Worm (Caenorhabditis elegans) whole organism, late embryonic: ENCODE data around the gene cdh-9.

Source experiments
- C38D4.7 ChIP-seq: fragments of 200-800 bp; sonication (Bioruptor generic); optimal IDR thresholded peaks from 2 replicates; lab custom pipeline; 2018; ENCODE audit warnings: mild to moderate bottlenecking, missing genetic modification characterization, moderate library complexity, missing compliant biosample characterization
- F13H6.1 ChIP-seq: sonication (generic microtip); optimal IDR thresholded peaks from 2 replicates; lab custom pipeline; 2016; ENCODE audit warnings: missing genetic modification characterization, missing compliant biosample characterization
- K09A11.1 ChIP-seq: sonication (generic microtip); optimal IDR thresholded peaks from 2 replicates; lab custom pipeline; 2017; ENCODE audit warnings: antibody characterized with exemption, mild to moderate bottlenecking, missing genetic modification characterization, missing compliant biosample characterization; ENCODE audit not compliant: insufficient read depth
- T23F11.4 ChIP-seq: fragments of 200-800 bp; sonication (Bioruptor generic); optimal IDR thresholded peaks from 2 replicates; lab custom pipeline; 2018; ENCODE audit warnings: mild to moderate bottlenecking, missing genetic modification characterization, missing compliant biosample characterization
- Y22D7AL.16 ChIP-seq: sonication (generic microtip); optimal IDR thresholded peaks from 2 replicates; lab custom pipeline; 2016; ENCODE audit warnings: missing genetic modification characterization, missing compliant biosample characterization
- ahr-1 ChIP-seq: sonication (generic microtip); optimal IDR thresholded peaks from 2 replicates; lab custom pipeline; 2016; ENCODE audit warnings: missing genetic modification characterization, missing compliant biosample characterization
- ama-1 ChIP-seq: fragments of 150-350 bp; optimal IDR thresholded peaks from 2 replicates; lab custom pipeline; 2014
- ceh-14 ChIP-seq: sonication (generic microtip); optimal IDR thresholded peaks from 2 replicates; lab custom pipeline; 2016; ENCODE audit warnings: missing genotype, missing genetic modification characterization, missing compliant biosample characterization
- ceh-19 ChIP-seq: fragments of 200-800 bp; sonication (Bioruptor generic); optimal IDR thresholded peaks from 2 replicates; lab custom pipeline; 2018; ENCODE audit warnings: mild to moderate bottlenecking, missing genetic modification characterization, missing compliant biosample characterization
- ceh-22 ChIP-seq: sonication (generic microtip); optimal IDR thresholded peaks from 2 replicates; lab custom pipeline; 2017; ENCODE audit warnings: missing biosample characterization, missing genetic modification characterization
- ceh-24 ChIP-seq: sonication (generic microtip); optimal IDR thresholded peaks from 2 replicates; lab custom pipeline; 2016; ENCODE audit warnings: mild to moderate bottlenecking, missing genetic modification characterization, missing compliant biosample characterization
- ceh-30 ChIP-seq: fragments of 150-350 bp; optimal IDR thresholded peaks from 2 replicates; lab custom pipeline; 2014; ENCODE audit warnings: missing biosample characterization, missing genetic modification characterization
- ceh-34 ChIP-seq: sonication (generic microtip); optimal IDR thresholded peaks from 2 replicates; lab custom pipeline; 2016; ENCODE audit warnings: mild to moderate bottlenecking, missing genetic modification characterization, missing compliant biosample characterization
- ceh-45 ChIP-seq: fragments of 200-800 bp; sonication (Bioruptor generic); IDR thresholded peaks from 2 replicates; pipeline ENCODE4 v1.3.6; 2022; ENCODE audit warnings: missing genetic modification reagents, missing genetic modification characterization, missing compliant biosample characterization
- ceh-48 ChIP-seq: sonication (generic microtip); optimal IDR thresholded peaks from 2 replicates; lab custom pipeline; 2016; ENCODE audit warnings: missing genetic modification characterization, inconsistent platforms, missing compliant biosample characterization
- ceh-6 ChIP-seq: fragments of 200-800 bp; sonication (Bioruptor generic); optimal IDR thresholded peaks from 2 replicates; lab custom pipeline; 2018; ENCODE audit warnings: mild to moderate bottlenecking, missing genetic modification characterization, missing compliant biosample characterization
- ceh-9 ChIP-seq: sonication (generic microtip); optimal IDR thresholded peaks from 2 replicates; lab custom pipeline; 2016; ENCODE audit warnings: mild to moderate bottlenecking, missing genetic modification characterization, inconsistent platforms, missing compliant biosample characterization
- che-1 ChIP-seq: sonication (generic microtip); optimal IDR thresholded peaks from 2 replicates; lab custom pipeline; 2016; ENCODE audit warnings: mild to moderate bottlenecking, missing genetic modification characterization, missing compliant biosample characterization
- dmd-4 ChIP-seq: sonication (generic microtip); optimal IDR thresholded peaks from 2 replicates; lab custom pipeline; 2016; ENCODE audit warnings: borderline replicate concordance, missing genetic modification characterization, missing compliant biosample characterization
- dve-1 ChIP-seq: sonication (generic microtip); optimal IDR thresholded peaks from 2 replicates; lab custom pipeline; 2017; ENCODE audit warnings: antibody characterized with exemption, mild to moderate bottlenecking, missing genetic modification characterization, missing compliant biosample characterization
- elt-4 ChIP-seq: sonication (generic microtip); optimal IDR thresholded peaks from 2 replicates; lab custom pipeline; 2016; ENCODE audit warnings: missing genetic modification characterization, missing compliant biosample characterization
- ets-4 ChIP-seq: sonication (generic microtip); optimal IDR thresholded peaks from 2 replicates; lab custom pipeline; 2016; ENCODE audit warnings: missing genetic modification characterization, missing compliant biosample characterization
- eyg-1 ChIP-seq: sonication (generic microtip); optimal IDR thresholded peaks from 2 replicates; lab custom pipeline; 2016; ENCODE audit warnings: missing genotype, missing genetic modification characterization, missing compliant biosample characterization
- fax-1 ChIP-seq: sonication (generic microtip); optimal IDR thresholded peaks from 2 replicates; lab custom pipeline; 2016; ENCODE audit warnings: missing genotype, missing genetic modification characterization, missing compliant biosample characterization
- fkh-6 ChIP-seq: sonication (generic microtip); optimal IDR thresholded peaks from 2 replicates; lab custom pipeline; 2016; ENCODE audit warnings: missing genetic modification characterization, missing compliant biosample characterization
- gmeb-2 ChIP-seq: sonication (generic microtip); optimal IDR thresholded peaks from 2 replicates; lab custom pipeline; 2016; ENCODE audit warnings: missing genetic modification characterization, inconsistent platforms, missing compliant biosample characterization
- hlh-13 ChIP-seq: fragments of 200-800 bp; sonication (Bioruptor generic); optimal IDR thresholded peaks from 2 replicates; lab custom pipeline; 2018; ENCODE audit warnings: mild to moderate bottlenecking, missing genetic modification characterization, missing compliant biosample characterization
- hlh-15 ChIP-seq: sonication (generic microtip); optimal IDR thresholded peaks from 2 replicates; lab custom pipeline; 2016; ENCODE audit warnings: missing genetic modification characterization, missing compliant biosample characterization
- hlh-30 ChIP-seq: sonication (generic microtip); optimal IDR thresholded peaks from 2 replicates; lab custom pipeline; 2017; ENCODE audit warnings: antibody characterized with exemption, missing genetic modification characterization, missing compliant biosample characterization; ENCODE audit not compliant: insufficient read depth
- hlh-6 ChIP-seq: sonication (generic microtip); optimal IDR thresholded peaks from 2 replicates; lab custom pipeline; 2016; ENCODE audit warnings: missing genotype, missing genetic modification characterization, missing compliant biosample characterization
- hlh-8 ChIP-seq: sonication (generic microtip); optimal IDR thresholded peaks from 2 replicates; lab custom pipeline; 2016; ENCODE audit warnings: missing genotype, missing genetic modification characterization, missing compliant biosample characterization
- lim-6 ChIP-seq: sonication (generic microtip); optimal IDR thresholded peaks from 2 replicates; lab custom pipeline; 2016; ENCODE audit warnings: missing genetic modification characterization, missing compliant biosample characterization
- madf-2 ChIP-seq: sonication (generic microtip); optimal IDR thresholded peaks from 2 replicates; lab custom pipeline; 2017; ENCODE audit warnings: missing genetic modification characterization, missing compliant biosample characterization
- mec-3 ChIP-seq: sonication (generic microtip); optimal IDR thresholded peaks from 2 replicates; lab custom pipeline; 2016; ENCODE audit warnings: borderline replicate concordance, missing genetic modification characterization, missing compliant biosample characterization
- nhr-11 ChIP-seq: fragments of 150-350 bp; optimal IDR thresholded peaks from 2 replicates; lab custom pipeline; 2014; ENCODE audit warnings: missing biosample characterization, missing genetic modification characterization
- nhr-232 ChIP-seq: sonication (generic microtip); optimal IDR thresholded peaks from 2 replicates; lab custom pipeline; 2016; ENCODE audit warnings: missing genetic modification characterization, missing compliant biosample characterization
- npax-4 ChIP-seq: sonication (generic microtip); optimal IDR thresholded peaks from 2 replicates; lab custom pipeline; 2016; ENCODE audit warnings: missing genetic modification characterization, missing compliant biosample characterization
- odd-2 ChIP-seq: sonication (generic microtip); optimal IDR thresholded peaks from 2 replicates; lab custom pipeline; 2017; ENCODE audit warnings: antibody characterized with exemption, mild to moderate bottlenecking, missing genetic modification characterization, missing compliant biosample characterization
- pat-9 ChIP-seq: fragments of 200-800 bp; sonication (Bioruptor generic); optimal IDR thresholded peaks from 2 replicates; lab custom pipeline; 2018; ENCODE audit warnings: mild to moderate bottlenecking, missing genetic modification characterization, moderate library complexity, missing compliant biosample characterization
- pax-1 ChIP-seq: fragments of 150-350 bp; optimal IDR thresholded peaks from 2 replicates; lab custom pipeline; 2014; ENCODE audit warnings: missing biosample characterization, missing genetic modification characterization
- pha-2 ChIP-seq: sonication (generic microtip); optimal IDR thresholded peaks from 2 replicates; lab custom pipeline; 2017; ENCODE audit warnings: mild to moderate bottlenecking, missing genetic modification characterization, missing compliant biosample characterization
- pros-1 ChIP-seq: fragments of 150-350 bp; optimal IDR thresholded peaks from 2 replicates; lab custom pipeline; 2014; ENCODE audit warnings: missing biosample characterization, missing genetic modification reagents, missing genetic modification characterization
- ref-2 ChIP-seq: sonication (generic microtip); optimal IDR thresholded peaks from 2 replicates; lab custom pipeline; 2016; ENCODE audit warnings: missing genetic modification characterization, missing compliant biosample characterization
- rnt-1 ChIP-seq: sonication (generic microtip); optimal IDR thresholded peaks from 2 replicates; lab custom pipeline; 2016; ENCODE audit warnings: missing genetic modification characterization, missing compliant biosample characterization
- sdc-2 ChIP-seq: sonication (generic microtip); optimal IDR thresholded peaks from 2 replicates; lab custom pipeline; 2016; ENCODE audit warnings: missing genotype, missing genetic modification characterization, missing compliant biosample characterization
- sox-2 ChIP-seq: fragments of 200-800 bp; sonication (Bioruptor generic); IDR thresholded peaks from 2 replicates; pipeline ENCODE4 v1.3.6; 2022; ENCODE audit warnings: missing genetic modification reagents, missing genetic modification characterization, missing compliant biosample characterization
- sox-4 ChIP-seq: sonication (generic microtip); optimal IDR thresholded peaks from 2 replicates; lab custom pipeline; 2017; ENCODE audit warnings: mild to moderate bottlenecking, missing genetic modification characterization, inconsistent platforms, missing compliant biosample characterization
- syd-9 ChIP-seq: sonication (generic microtip); optimal IDR thresholded peaks from 2 replicates; lab custom pipeline; 2016; ENCODE audit warnings: mild to moderate bottlenecking, missing genetic modification characterization, moderate library complexity, missing compliant biosample characterization
- tbx-2 ChIP-seq: sonication (generic microtip); optimal IDR thresholded peaks from 2 replicates; lab custom pipeline; 2016; ENCODE audit warnings: missing genetic modification characterization, missing compliant biosample characterization
- tbx-7 ChIP-seq: sonication (generic microtip); optimal IDR thresholded peaks from 2 replicates; lab custom pipeline; 2016; ENCODE audit warnings: missing genotype, missing genetic modification characterization, missing compliant biosample characterization
- unc-3 ChIP-seq, 2 experiments: fragments of 200-800 bp in 1 of 2; sonication (Bioruptor generic) in 1 of 2; sonication (generic microtip) in 1 of 2; conservative IDR thresholded peaks in 1 of 2; optimal IDR thresholded peaks in 1 of 2; 2 replicates each; pipeline versions ENCODE4 v1.3.6 to Lab custom; 2016 to 2022; ENCODE audit warnings: missing compliant biosample characterization in 2 of 2, missing genetic modification characterization in 2 of 2, missing genetic modification reagents in 1 of 2
- unc-42 ChIP-seq: sonication (generic microtip); optimal IDR thresholded peaks from 2 replicates; lab custom pipeline; 2016; ENCODE audit warnings: missing genotype, missing genetic modification characterization, missing compliant biosample characterization
- zip-5 ChIP-seq: sonication (generic microtip); optimal IDR thresholded peaks from 2 replicates; lab custom pipeline; 2016; ENCODE audit warnings: missing genetic modification characterization, missing compliant biosample characterization

cdh-9 gene

DNA sequence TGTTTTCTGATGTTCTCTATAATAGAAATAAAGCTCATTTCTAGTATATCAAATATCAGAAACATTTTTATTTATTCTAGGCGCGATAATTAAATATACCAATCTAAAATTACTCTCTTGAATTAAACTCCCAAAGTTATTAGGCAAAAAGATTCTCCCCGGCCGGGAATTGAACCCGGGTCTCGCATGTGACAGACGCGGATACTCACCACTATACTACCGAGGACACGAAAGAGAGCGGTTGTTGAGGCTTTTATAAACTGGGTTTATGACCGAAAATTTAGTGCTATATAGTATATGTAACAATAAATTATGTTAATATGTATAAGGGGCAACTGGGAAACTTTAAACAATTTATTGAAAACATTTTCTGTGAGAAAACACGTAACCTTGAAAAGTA lies 9.5 kb downstream of the cdh-9 start:
- TF ChIP-seq rnt-1 (tag; lab: Kevin White, UChicago) = peak; percentile 16
- TF ChIP-seq sdc-2 (tag; lab: Kevin White, UChicago) = peak; percentile 37
- peak; percentile 8 for TF ChIP-seq zip-5
- TF ChIP-seq C38D4.7 (GFP tag; lab: Kevin White, UChicago) = peak; percentile 45
- peak; percentile 9 for TF ChIP-seq unc-42 (tag; lab: Kevin White, UChicago)
- peak; percentile 45 for TF ChIP-seq fkh-6 (tag; lab: Kevin White, UChicago)
- TF ChIP-seq hlh-8 (tag; lab: Kevin White, UChicago) = peak; percentile 34
- TF ChIP-seq K09A11.1 (tag; lab: Kevin White, UChicago) = peak; percentile 55
- no peak for TF ChIP-seq nhr-11 (tag; lab: Kevin White, UChicago)
- TF ChIP-seq ets-4 = no peak
- TF ChIP-seq pax-1 = no peak
- peak; percentile 73 for TF ChIP-seq hlh-30 (tag; lab: Kevin White, UChicago)
- TF ChIP-seq hlh-6 = no peak
- peak; percentile 14 for TF ChIP-seq hlh-13 (GFP tag; lab: Kevin White, UChicago)
- TF ChIP-seq dve-1 = no peak
- TF ChIP-seq odd-2 (tag; lab: Kevin White, UChicago) = peak; percentile 44
- peak; percentile 58 for TF ChIP-seq ceh-6 (GFP tag; lab: Kevin White, UChicago)
- TF ChIP-seq ceh-34 = no peak
- TF ChIP-seq lim-6 (tag; lab: Kevin White, UChicago) = no peak
- TF ChIP-seq nhr-232 (tag; lab: Kevin White, UChicago) = no peak
- TF ChIP-seq npax-4 (tag; lab: Kevin White, UChicago) = no peak
- TF ChIP-seq tbx-2 (tag; lab: Kevin White, UChicago) = peak; percentile 5
- TF ChIP-seq ceh-45 (GFP tag; lab: Robert Waterston, UW) = 0 out of 2 replicates have a peak, but pooled peaks have one; percentile 54
- TF ChIP-seq F13H6.1 (tag; lab: Kevin White, UChicago) = no peak
- peak; percentile 26 for TF ChIP-seq hlh-15
- TF ChIP-seq ceh-30 (tag; lab: Kevin White, UChicago) = peak; percentile 3
- no peak for TF ChIP-seq ceh-9 (tag; lab: Kevin White, UChicago)
- no peak for TF ChIP-seq T23F11.4 (GFP tag; lab: Kevin White, UChicago)
- no peak for TF ChIP-seq syd-9
- peak; percentile 50 for TF ChIP-seq sox-4 (tag; lab: Kevin White, UChicago)
- TF ChIP-seq ceh-48 (tag; lab: Kevin White, UChicago) = peak; percentile 21
- peak; percentile 46 for TF ChIP-seq Y22D7AL.16
- TF ChIP-seq mec-3 (tag; lab: Kevin White, UChicago) = no peak
- TF ChIP-seq ceh-14 (tag; lab: Kevin White, UChicago) = peak; percentile 19
- no peak for TF ChIP-seq ama-1 (lab: Kevin White, UChicago)
- TF ChIP-seq ahr-1 (tag; lab: Kevin White, UChicago) = peak; percentile 26
- peak; percentile 16 for TF ChIP-seq dmd-4
- TF ChIP-seq pros-1 = no peak
- TF ChIP-seq pha-2 (tag; lab: Kevin White, UChicago) = peak; percentile 11
- TF ChIP-seq pat-9 (tag; lab: Kevin White, UChicago) = peak; percentile 63
- TF ChIP-seq unc-3 (GFP tag; conservative IDR thresholded peaks at IDR 0.05; lab: Robert Waterston, UW) = peak; percentile 68; the same call in 1 of the 2 replicates
- TF ChIP-seq unc-3 (tag; optimal IDR thresholded peaks at IDR 0.05; lab: Kevin White, UChicago) = peak; percentile 41
- TF ChIP-seq elt-4 (tag; lab: Kevin White, UChicago) = no peak
- peak; percentile 70 for TF ChIP-seq che-1 (tag; lab: Kevin White, UChicago)
- no peak for TF ChIP-seq tbx-7 (tag; lab: Kevin White, UChicago)
- no peak for TF ChIP-seq ref-2 (tag; lab: Kevin White, UChicago)
- peak; percentile 56 for TF ChIP-seq gmeb-2 (tag; lab: Kevin White, UChicago)
- TF ChIP-seq ceh-19 (GFP tag; lab: Kevin White, UChicago) = peak; percentile 62
- TF ChIP-seq fax-1 = peak; percentile 10
- no peak for TF ChIP-seq ceh-22 (tag; lab: Kevin White, UChicago)
- no peak for TF ChIP-seq sox-2 (GFP tag; lab: Robert Waterston, UW)
- peak; percentile 20 for TF ChIP-seq ceh-24 (tag; lab: Kevin White, UChicago)
- TF ChIP-seq madf-2 (tag; lab: Kevin White, UChicago) = peak; percentile 66
- TF ChIP-seq eyg-1 = no peak
